Fruit fly (Drosophila melanogaster): ENCODE results near the gene frc.

frc gene

dm6 chr3L:17458856-17459518 lies 26.0 kb upstream of the frc start (continued):
- TF ChIP-seq Sry-δ (GFP tag; optimal IDR thresholded peaks at IDR 0.05) (no peak), CG18619 (GFP tag; optimal IDR thresholded peaks at IDR 0.05) (peak; percentile 0), ssp (GFP tag; IDR thresholded peaks at IDR 0.05) (no peak), C15 (GFP tag; IDR thresholded peaks at IDR 0.05) (no peak), Neu2 (GFP tag; optimal IDR thresholded peaks at IDR 0.05; ENCODE audit: borderline replicate concordance) (no peak), CG1024 (GFP tag; IDR thresholded peaks at IDR 0.05) (no peak), ATbp (GFP tag; optimal IDR thresholded peaks at IDR 0.05) (peak; percentile 17), Hmr (GFP tag; optimal IDR thresholded peaks at IDR 0.05) (peak; percentile 22), CG8924 (tag; optimal IDR thresholded peaks at IDR 0.05) (peak; percentile 5), CG2678 (tag; optimal IDR thresholded peaks at IDR 0.05) (peak; percentile 47), CG5245 (GFP tag; optimal IDR thresholded peaks at IDR 0.05) (no peak), CG31224 (GFP tag; IDR thresholded peaks at IDR 0.05) (no peak), CG7556 (GFP tag; optimal IDR thresholded peaks at IDR 0.05) (peak; percentile 19), grau (tag; optimal IDR thresholded peaks at IDR 0.05) (peak; percentile 48), CG33213 (GFP tag; optimal IDR thresholded peaks at IDR 0.05) (no peak), zfh1 (GFP tag; IDR thresholded peaks at IDR 0.05) (peak; percentile 63; the same call in 2 of the 3 replicates), bigmax (GFP tag; optimal IDR thresholded peaks at IDR 0.05) (no peak), HLH4C (GFP tag; IDR thresholded peaks at IDR 0.05; ENCODE audit: partially characterized antibody) (no peak), CG1647 (GFP tag; optimal IDR thresholded peaks at IDR 0.05) (no peak), CG30403 (GFP tag; optimal IDR thresholded peaks at IDR 0.05) (peak; percentile 32), Awh (GFP tag; IDR thresholded peaks at IDR 0.05) (no peak), fd64A (GFP tag; optimal IDR thresholded peaks at IDR 0.05) (no peak), CG15514 (GFP tag; optimal IDR thresholded peaks at IDR 0.05) (peak; percentile 13), abd-A (tag; optimal IDR thresholded peaks at IDR 0.05) (peak; percentile 37), lola (GFP tag; optimal IDR thresholded peaks at IDR 0.05) (peak in 1 of 3 experiments; percentile 40), sens (GFP tag) (peak; percentile 81), CG17186 (GFP tag; optimal IDR thresholded peaks at IDR 0.05) (no peak), CG17829 (tag; optimal IDR thresholded peaks at IDR 0.05) (peak; percentile 38), dmrt99B (tag; optimal IDR thresholded peaks at IDR 0.05) (peak; percentile 48), CG6791 (GFP tag; IDR thresholded peaks at IDR 0.05; ENCODE audit: partially characterized antibody) (no peak), dati (GFP tag; IDR thresholded peaks at IDR 0.05) (no peak), CG11504 (tag; optimal IDR thresholded peaks at IDR 0.05) (peak; percentile 59), CG3726 (GFP tag; IDR thresholded peaks at IDR 0.05) (0 out of 3 replicates have a peak, but pooled peaks have one; percentile 9), pros (GFP tag; optimal IDR thresholded peaks at IDR 0.05) (peak; percentile 78), ro (GFP tag; IDR thresholded peaks at IDR 0.05) (no peak), CG17568 (GFP tag; optimal IDR thresholded peaks at IDR 0.05) (no peak), gce (GFP tag; IDR thresholded peaks at IDR 0.05) (0 out of 3 replicates have a peak, but pooled peaks have one; percentile 7), slbo (GFP tag; IDR thresholded peaks at IDR 0.05) (peak; percentile 44), unpg (GFP tag; optimal IDR thresholded peaks at IDR 0.05) (peak; percentile 39), knrl (GFP tag; IDR thresholded peaks at IDR 0.05; ENCODE audit: partially characterized antibody) (no peak), CG2712 (tag; optimal IDR thresholded peaks at IDR 0.05) (peak; percentile 66), Antp (GFP tag; optimal IDR thresholded peaks at IDR 0.05) (no peak), ase (GFP tag; IDR thresholded peaks at IDR 0.05) (0 out of 3 replicates have a peak, but pooled peaks have one; percentile 31), CG10209 (GFP tag; optimal IDR thresholded peaks at IDR 0.05) (peak; percentile 25), Abd-B (GFP tag; optimal IDR thresholded peaks at IDR 0.05) (no peak), CG18011 (GFP tag; optimal IDR thresholded peaks at IDR 0.05) (no peak), prd (optimal IDR thresholded peaks at IDR 0.05) (no peak), prd (GFP tag; IDR thresholded peaks at IDR 0.05) (peak; percentile 57; the same call in 2 of the 3 replicates), crol (GFP tag; IDR thresholded peaks at IDR 0.05) (peak; percentile 77)
